Worm (Caenorhabditis elegans) whole organism, late embryonic: ENCODE data around the gene F09E5.11.
A peak's percentile ranks its signal among the peaks of the same experiment; 100 is the strongest.

Source experiments
- C08G9.2 ChIP-seq: sonication (generic microtip); optimal IDR thresholded peaks from 2 replicates; lab custom pipeline; 2016; ENCODE audit warnings: mild to moderate bottlenecking, missing genetic modification characterization, moderate library complexity, missing compliant biosample characterization
- C38D4.7 ChIP-seq: fragments of 200-800 bp; sonication (Bioruptor generic); optimal IDR thresholded peaks from 2 replicates; lab custom pipeline; 2018; ENCODE audit warnings: mild to moderate bottlenecking, missing genetic modification characterization, moderate library complexity, missing compliant biosample characterization
- K02D7.2 ChIP-seq: sonication (generic microtip); optimal IDR thresholded peaks from 2 replicates; lab custom pipeline; 2017; ENCODE audit warnings: mild to moderate bottlenecking, missing genetic modification characterization, missing compliant biosample characterization
- K09A11.1 ChIP-seq: sonication (generic microtip); optimal IDR thresholded peaks from 2 replicates; lab custom pipeline; 2017; ENCODE audit warnings: antibody characterized with exemption, mild to moderate bottlenecking, missing genetic modification characterization, missing compliant biosample characterization; ENCODE audit not compliant: insufficient read depth
- T23F11.4 ChIP-seq: fragments of 200-800 bp; sonication (Bioruptor generic); optimal IDR thresholded peaks from 2 replicates; lab custom pipeline; 2018; ENCODE audit warnings: mild to moderate bottlenecking, missing genetic modification characterization, missing compliant biosample characterization
- ahr-1 ChIP-seq: sonication (generic microtip); optimal IDR thresholded peaks from 2 replicates; lab custom pipeline; 2016; ENCODE audit warnings: missing genetic modification characterization, missing compliant biosample characterization
- ama-1 ChIP-seq: fragments of 150-350 bp; optimal IDR thresholded peaks from 2 replicates; lab custom pipeline; 2014
- ceh-14 ChIP-seq: sonication (generic microtip); optimal IDR thresholded peaks from 2 replicates; lab custom pipeline; 2016; ENCODE audit warnings: missing genotype, missing genetic modification characterization, missing compliant biosample characterization
- ceh-18 ChIP-seq: sonication (generic microtip); optimal IDR thresholded peaks from 2 replicates; lab custom pipeline; 2016; ENCODE audit warnings: missing genetic modification characterization, missing compliant biosample characterization
- ceh-24 ChIP-seq: sonication (generic microtip); optimal IDR thresholded peaks from 2 replicates; lab custom pipeline; 2016; ENCODE audit warnings: mild to moderate bottlenecking, missing genetic modification characterization, missing compliant biosample characterization
- ceh-30 ChIP-seq: fragments of 150-350 bp; optimal IDR thresholded peaks from 2 replicates; lab custom pipeline; 2014; ENCODE audit warnings: missing biosample characterization, missing genetic modification characterization
- ceh-31 ChIP-seq: sonication (generic microtip); optimal IDR thresholded peaks from 2 replicates; lab custom pipeline; 2016; ENCODE audit warnings: missing genetic modification characterization, missing compliant biosample characterization
- ceh-34 ChIP-seq: sonication (generic microtip); optimal IDR thresholded peaks from 2 replicates; lab custom pipeline; 2016; ENCODE audit warnings: mild to moderate bottlenecking, missing genetic modification characterization, missing compliant biosample characterization
- ceh-45 ChIP-seq: fragments of 200-800 bp; sonication (Bioruptor generic); IDR thresholded peaks from 2 replicates; pipeline ENCODE4 v1.3.6; 2022; ENCODE audit warnings: missing genetic modification reagents, missing genetic modification characterization, missing compliant biosample characterization
- ceh-6 ChIP-seq: fragments of 200-800 bp; sonication (Bioruptor generic); optimal IDR thresholded peaks from 2 replicates; lab custom pipeline; 2018; ENCODE audit warnings: mild to moderate bottlenecking, missing genetic modification characterization, missing compliant biosample characterization
- ceh-9 ChIP-seq: sonication (generic microtip); optimal IDR thresholded peaks from 2 replicates; lab custom pipeline; 2016; ENCODE audit warnings: mild to moderate bottlenecking, missing genetic modification characterization, inconsistent platforms, missing compliant biosample characterization
- che-1 ChIP-seq: sonication (generic microtip); optimal IDR thresholded peaks from 2 replicates; lab custom pipeline; 2016; ENCODE audit warnings: mild to moderate bottlenecking, missing genetic modification characterization, missing compliant biosample characterization
- dmd-4 ChIP-seq: sonication (generic microtip); optimal IDR thresholded peaks from 2 replicates; lab custom pipeline; 2016; ENCODE audit warnings: borderline replicate concordance, missing genetic modification characterization, missing compliant biosample characterization
- dve-1 ChIP-seq: sonication (generic microtip); optimal IDR thresholded peaks from 2 replicates; lab custom pipeline; 2017; ENCODE audit warnings: antibody characterized with exemption, mild to moderate bottlenecking, missing genetic modification characterization, missing compliant biosample characterization
- ets-4 ChIP-seq: sonication (generic microtip); optimal IDR thresholded peaks from 2 replicates; lab custom pipeline; 2016; ENCODE audit warnings: missing genetic modification characterization, missing compliant biosample characterization
- gmeb-2 ChIP-seq: sonication (generic microtip); optimal IDR thresholded peaks from 2 replicates; lab custom pipeline; 2016; ENCODE audit warnings: missing genetic modification characterization, inconsistent platforms, missing compliant biosample characterization
- hlh-13 ChIP-seq: fragments of 200-800 bp; sonication (Bioruptor generic); optimal IDR thresholded peaks from 2 replicates; lab custom pipeline; 2018; ENCODE audit warnings: mild to moderate bottlenecking, missing genetic modification characterization, missing compliant biosample characterization
- hlh-30 ChIP-seq: sonication (generic microtip); optimal IDR thresholded peaks from 2 replicates; lab custom pipeline; 2017; ENCODE audit warnings: antibody characterized with exemption, missing genetic modification characterization, missing compliant biosample characterization; ENCODE audit not compliant: insufficient read depth
- lim-6 ChIP-seq: sonication (generic microtip); optimal IDR thresholded peaks from 2 replicates; lab custom pipeline; 2016; ENCODE audit warnings: missing genetic modification characterization, missing compliant biosample characterization
- madf-2 ChIP-seq: sonication (generic microtip); optimal IDR thresholded peaks from 2 replicates; lab custom pipeline; 2017; ENCODE audit warnings: missing genetic modification characterization, missing compliant biosample characterization
- nfya-1 ChIP-seq: sonication (generic microtip); optimal IDR thresholded peaks from 2 replicates; lab custom pipeline; 2017; ENCODE audit warnings: missing genetic modification characterization, mild to moderate bottlenecking, missing compliant biosample characterization, antibody characterized with exemption, moderate library complexity
- nhr-11 ChIP-seq: fragments of 150-350 bp; optimal IDR thresholded peaks from 2 replicates; lab custom pipeline; 2014; ENCODE audit warnings: missing biosample characterization, missing genetic modification characterization
- npax-4 ChIP-seq: sonication (generic microtip); optimal IDR thresholded peaks from 2 replicates; lab custom pipeline; 2016; ENCODE audit warnings: missing genetic modification characterization, missing compliant biosample characterization
- odd-2 ChIP-seq: sonication (generic microtip); optimal IDR thresholded peaks from 2 replicates; lab custom pipeline; 2017; ENCODE audit warnings: antibody characterized with exemption, mild to moderate bottlenecking, missing genetic modification characterization, missing compliant biosample characterization
- pha-4 ChIP-seq: fragments of 150-350 bp; optimal IDR thresholded peaks from 2 replicates; lab custom pipeline; 2018; ENCODE audit warnings: missing biosample characterization, missing genetic modification reagents, missing genetic modification characterization
- pros-1 ChIP-seq: fragments of 150-350 bp; optimal IDR thresholded peaks from 2 replicates; lab custom pipeline; 2014; ENCODE audit warnings: missing biosample characterization, missing genetic modification reagents, missing genetic modification characterization
- ref-2 ChIP-seq: sonication (generic microtip); optimal IDR thresholded peaks from 2 replicates; lab custom pipeline; 2016; ENCODE audit warnings: missing genetic modification characterization, missing compliant biosample characterization
- rnt-1 ChIP-seq: sonication (generic microtip); optimal IDR thresholded peaks from 2 replicates; lab custom pipeline; 2016; ENCODE audit warnings: missing genetic modification characterization, missing compliant biosample characterization
- sdc-2 ChIP-seq: sonication (generic microtip); optimal IDR thresholded peaks from 2 replicates; lab custom pipeline; 2016; ENCODE audit warnings: missing genotype, missing genetic modification characterization, missing compliant biosample characterization
- sox-4 ChIP-seq: sonication (generic microtip); optimal IDR thresholded peaks from 2 replicates; lab custom pipeline; 2017; ENCODE audit warnings: mild to moderate bottlenecking, missing genetic modification characterization, inconsistent platforms, missing compliant biosample characterization
- syd-9 ChIP-seq: sonication (generic microtip); optimal IDR thresholded peaks from 2 replicates; lab custom pipeline; 2016; ENCODE audit warnings: mild to moderate bottlenecking, missing genetic modification characterization, moderate library complexity, missing compliant biosample characterization
- tbx-2 ChIP-seq: sonication (generic microtip); optimal IDR thresholded peaks from 2 replicates; lab custom pipeline; 2016; ENCODE audit warnings: missing genetic modification characterization, missing compliant biosample characterization
- ttx-3 ChIP-seq: sonication (generic microtip); optimal IDR thresholded peaks from 2 replicates; lab custom pipeline; 2016; ENCODE audit warnings: missing genetic modification reagents, missing genetic modification characterization, missing compliant biosample characterization
- unc-55 ChIP-seq: sonication (generic microtip); optimal IDR thresholded peaks from 2 replicates; lab custom pipeline; 2017; ENCODE audit warnings: missing biosample characterization, missing genetic modification reagents, missing genetic modification characterization

The F09E5.11 gene

DNA sequence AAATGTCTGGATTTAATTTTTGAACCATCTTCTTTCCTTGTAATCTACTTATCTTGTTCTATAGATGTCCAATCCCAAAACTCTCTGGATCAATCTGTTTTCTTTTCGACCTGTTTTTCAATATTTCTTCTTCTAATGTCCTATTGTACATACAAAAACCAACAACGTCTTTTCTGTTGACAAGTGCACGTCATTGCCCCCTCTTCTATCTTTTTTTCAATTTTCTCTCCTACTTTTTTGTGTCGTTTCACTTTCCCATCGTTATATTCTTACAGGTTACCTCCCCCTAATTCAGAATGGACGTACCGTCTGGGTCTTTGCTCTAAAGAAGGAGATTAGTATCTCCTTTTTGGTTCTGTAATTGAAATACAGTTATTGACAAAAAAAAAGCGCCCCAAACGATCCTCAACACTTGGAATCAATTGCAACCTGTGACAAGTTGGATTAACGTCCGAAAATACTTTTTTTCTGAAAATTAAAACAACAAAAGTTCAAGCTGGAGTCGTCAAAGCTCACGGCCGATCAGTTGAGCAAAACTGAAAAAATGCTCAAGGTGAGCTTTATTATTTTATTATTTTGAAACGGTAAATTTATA is 35.2 kb downstream of the F09E5.11 start, which contains the start of gene vhp-1:
vhp-1 (plus strand) TSS at position 545 of the 595 bp plus-strand sequence.
- TF ChIP-seq syd-9 (tag; lab: Kevin White, UChicago) (no peak), che-1 (tag; lab: Kevin White, UChicago) (no peak), ceh-6 (GFP tag; lab: Kevin White, UChicago) (no peak), ceh-14 (tag; lab: Kevin White, UChicago) (no peak), nfya-1 (no peak), hlh-13 (GFP tag; lab: Kevin White, UChicago) (no peak), dve-1 (no peak), ahr-1 (tag; lab: Kevin White, UChicago) (no peak), ceh-24 (tag; lab: Kevin White, UChicago) (no peak), ceh-34 (tag; lab: Kevin White, UChicago) (no peak), pha-4 (no peak), ttx-3 (no peak), ama-1 (lab: Kevin White, UChicago) (no peak)

DNA sequence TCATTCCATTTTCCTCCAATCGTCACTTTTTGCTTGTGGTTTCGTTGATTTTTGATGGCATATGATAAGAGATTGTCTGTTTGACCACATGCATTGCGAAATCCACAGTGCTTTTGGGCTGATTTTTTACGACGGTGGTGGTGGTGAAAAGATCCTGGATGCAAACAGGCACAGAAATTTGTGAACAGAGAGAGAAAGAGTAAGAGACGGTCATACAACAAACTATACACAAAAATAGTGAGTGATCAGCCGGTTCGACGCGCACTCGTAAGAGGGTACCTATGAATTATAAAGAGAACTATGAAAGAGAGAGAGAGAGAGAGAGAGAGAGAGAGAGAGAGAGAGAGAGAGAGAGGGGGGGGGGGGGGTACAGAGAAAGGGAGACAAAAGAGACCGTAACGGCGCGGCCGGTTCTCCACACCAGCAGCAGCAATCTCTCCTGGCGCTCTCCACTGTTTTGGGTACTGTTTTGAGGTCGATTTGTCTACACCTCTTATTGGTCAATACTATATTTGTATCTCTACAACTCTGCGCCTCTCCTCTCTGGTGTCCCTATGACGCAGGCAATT is 36.2 kb downstream of the F09E5.11 start:
- no peak for TF ChIP-seq ceh-34 (tag; lab: Kevin White, UChicago)
- no peak for TF ChIP-seq ahr-1 (tag; lab: Kevin White, UChicago)
- no peak for TF ChIP-seq dve-1
- TF ChIP-seq hlh-30 (tag; lab: Kevin White, UChicago), result no peak
- TF ChIP-seq nhr-11 (tag; lab: Kevin White, UChicago), result no peak
- no peak for TF ChIP-seq ceh-9 (tag; lab: Kevin White, UChicago)
- TF ChIP-seq ceh-31 (tag; lab: Kevin White, UChicago), result peak; percentile 45
- no peak for TF ChIP-seq rnt-1 (tag; lab: Kevin White, UChicago)
- TF ChIP-seq nfya-1, result peak; percentile 28
- TF ChIP-seq che-1 (tag; lab: Kevin White, UChicago), result no peak
- TF ChIP-seq npax-4, result no peak
- no peak for TF ChIP-seq ceh-24 (tag; lab: Kevin White, UChicago)
- TF ChIP-seq ref-2 (tag; lab: Kevin White, UChicago), result peak; percentile 21
- TF ChIP-seq unc-55, result no peak
- TF ChIP-seq tbx-2 (tag; lab: Kevin White, UChicago), result peak; percentile 22
- no peak for TF ChIP-seq sdc-2 (tag; lab: Kevin White, UChicago)
- TF ChIP-seq ceh-45 (GFP tag; lab: Robert Waterston, UW), result no peak

DNA sequence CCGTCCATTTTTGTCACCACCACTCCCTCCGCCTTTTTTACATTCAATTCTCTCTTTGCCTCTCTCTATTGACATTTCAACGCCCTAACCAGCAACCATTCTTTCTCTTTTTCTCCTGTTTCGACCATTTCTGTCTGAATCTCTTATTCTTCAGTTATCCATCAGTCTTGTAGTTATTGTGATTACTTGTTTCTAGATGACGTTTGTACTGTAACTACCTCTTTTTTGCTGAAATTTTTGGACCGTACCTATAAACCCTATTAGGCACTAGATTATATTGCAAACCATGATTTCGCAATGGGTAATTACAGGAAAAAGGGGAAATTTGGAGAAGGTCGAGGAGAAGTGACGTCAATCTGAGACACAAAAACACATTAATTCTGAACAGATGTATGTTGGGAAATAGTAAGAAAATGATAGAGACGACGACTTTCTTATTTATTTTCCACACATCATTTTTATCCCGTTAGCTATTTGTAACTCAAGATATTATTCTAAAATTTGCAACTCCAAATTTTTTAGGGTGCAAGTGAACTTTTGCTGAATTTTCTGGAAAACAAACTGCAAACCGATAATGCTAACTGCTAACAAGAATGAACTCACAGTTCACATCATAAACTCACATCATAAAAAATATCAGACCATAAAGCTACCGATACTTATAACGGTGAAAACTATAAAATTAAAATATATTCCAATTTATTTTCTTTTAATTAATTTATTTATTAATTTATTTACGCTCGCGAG is 37.6 kb downstream of the F09E5.11 start:
- TF ChIP-seq lim-6 (tag; lab: Kevin White, UChicago), result no peak
- peak; percentile 4 for TF ChIP-seq nfya-1
- TF ChIP-seq, all 69 proteins: peak for 1

DNA sequence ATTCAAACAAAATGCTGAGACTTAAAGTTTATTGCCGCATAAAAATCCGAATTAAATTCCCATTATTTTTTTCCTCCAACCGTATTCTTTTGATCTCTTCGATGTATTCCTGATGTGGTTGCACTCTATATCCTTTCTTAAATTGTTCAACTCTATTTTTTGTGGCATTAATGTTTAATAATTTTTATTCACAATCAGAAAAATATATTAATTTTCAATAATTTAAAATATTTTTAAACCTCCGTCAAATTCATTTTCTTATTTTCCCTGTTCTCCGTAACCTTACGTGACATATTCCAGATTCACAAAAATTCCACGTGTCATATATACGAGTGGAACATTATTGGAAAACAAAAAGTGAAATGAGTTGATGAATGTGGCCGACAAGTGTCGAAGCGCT is 46.2 kb downstream of the F09E5.11 start, which contains the start of gene gcy-12:
gcy-12 (plus strand) TSS at position 301 of the 400 bp plus-strand sequence.
- no peak for TF ChIP-seq ahr-1 (tag; lab: Kevin White, UChicago)
- TF ChIP-seq pros-1, result no peak
- no peak for TF ChIP-seq odd-2 (tag; lab: Kevin White, UChicago)
- no peak for TF ChIP-seq sox-4
- no peak for TF ChIP-seq C38D4.7
- TF ChIP-seq T23F11.4, result no peak
- no peak for TF ChIP-seq ceh-31 (tag; lab: Kevin White, UChicago)
- no peak for TF ChIP-seq K09A11.1 (tag; lab: Kevin White, UChicago)
- TF ChIP-seq ceh-18 (tag; lab: Kevin White, UChicago), result no peak
- TF ChIP-seq K02D7.2 (tag; lab: Kevin White, UChicago), result no peak
- TF ChIP-seq madf-2 (tag; lab: Kevin White, UChicago), result no peak
- TF ChIP-seq gmeb-2 (tag; lab: Kevin White, UChicago), result no peak
- no peak for TF ChIP-seq nfya-1
- no peak for TF ChIP-seq ceh-30 (tag; lab: Kevin White, UChicago)
- TF ChIP-seq dmd-4, result no peak
- TF ChIP-seq C08G9.2 (tag; lab: Kevin White, UChicago), result no peak
- TF ChIP-seq ets-4 (tag; lab: Kevin White, UChicago), result no peak
